Fruit fly (Drosophila melanogaster): Measurements from ENCODE around the gene Mcm7.
A peak's percentile ranks its signal among the peaks of the same experiment; 100 is the strongest.

Mcm7 gene

dm6 chr3L:8841757-8842156 is 49.6 kb upstream of the Mcm7 start (continued):
- TF ChIP-seq twi (tag; optimal IDR thresholded peaks at IDR 0.05), result peak; percentile 42
- TF ChIP-seq zf30C (GFP tag; optimal IDR thresholded peaks at IDR 0.05), result no peak
- TF ChIP-seq CG13296 (GFP tag; optimal IDR thresholded peaks at IDR 0.05), result peak; percentile 61
- peak; percentile 67 for TF ChIP-seq CG6254 (GFP tag; optimal IDR thresholded peaks at IDR 0.05)
- TF ChIP-seq tin (GFP tag; optimal IDR thresholded peaks at IDR 0.05), result peak; percentile 55
- TF ChIP-seq ab (GFP tag; optimal IDR thresholded peaks at IDR 0.05), result no peak
- no peak for TF ChIP-seq Lim3 (GFP tag; IDR thresholded peaks at IDR 0.05)
- no peak for TF ChIP-seq vnd (GFP tag; IDR thresholded peaks at IDR 0.05; ENCODE audit: partially characterized antibody)
- TF ChIP-seq CG17385 (GFP tag; optimal IDR thresholded peaks at IDR 0.05), result peak; percentile 67
- peak; percentile 57 for TF ChIP-seq CG11696 (GFP tag; IDR thresholded peaks at IDR 0.05)
- TF ChIP-seq CG11456 (GFP tag; IDR thresholded peaks at IDR 0.05), result peak; percentile 78; the same call in 1 of the 3 replicates
- TF ChIP-seq CG5245 (GFP tag; optimal IDR thresholded peaks at IDR 0.05), result peak; percentile 53
- no peak for TF ChIP-seq Sin3A (optimal IDR thresholded peaks at IDR 0.05)
- no peak for TF ChIP-seq stwl (tag; optimal IDR thresholded peaks at IDR 0.05)
- TF ChIP-seq psq (GFP tag; optimal IDR thresholded peaks at IDR 0.05), result no peak
- no peak for TF ChIP-seq ro (GFP tag; IDR thresholded peaks at IDR 0.05)
- no peak for TF ChIP-seq Doc3 (GFP tag; IDR thresholded peaks at IDR 0.05; ENCODE audit: partially characterized antibody)
- TF ChIP-seq CG12104 (GFP tag; optimal IDR thresholded peaks at IDR 0.05), result peak; percentile 1
- TF ChIP-seq Elba2 (GFP tag; optimal IDR thresholded peaks at IDR 0.05), result no peak
- peak; percentile 39 for TF ChIP-seq NC2α (GFP tag; optimal IDR thresholded peaks at IDR 0.05)
- TF ChIP-seq gsb-n (tag; optimal IDR thresholded peaks at IDR 0.05), result peak; percentile 58
- TF ChIP-seq CG14014 (GFP tag; IDR thresholded peaks at IDR 0.05), result peak; percentile 83
- peak; percentile 51; the same call in 1 of the 2 replicates for TF ChIP-seq E2f2 (GFP tag; IDR thresholded peaks at IDR 0.05)
- peak; percentile 85 for TF ChIP-seq Ptx1 (GFP tag; IDR thresholded peaks at IDR 0.05)
- TF ChIP-seq org-1 (GFP tag; optimal IDR thresholded peaks at IDR 0.05), result peak; percentile 72
- TF ChIP-seq Usf (GFP tag; optimal IDR thresholded peaks at IDR 0.05), result no peak
- TF ChIP-seq pita (GFP tag; optimal IDR thresholded peaks at IDR 0.05), result no peak
- TF ChIP-seq gfzf (GFP tag; optimal IDR thresholded peaks at IDR 0.05), result no peak
- peak; percentile 78 for TF ChIP-seq nmo (GFP tag; optimal IDR thresholded peaks at IDR 0.05)
- no peak for TF ChIP-seq toy (GFP tag; IDR thresholded peaks at IDR 0.05)
- peak; percentile 48 for TF ChIP-seq CG18764 (GFP tag; optimal IDR thresholded peaks at IDR 0.05)
- TF ChIP-seq CG4424 (GFP tag; optimal IDR thresholded peaks at IDR 0.05), result peak; percentile 80
- TF ChIP-seq CG1602 (GFP tag; optimal IDR thresholded peaks at IDR 0.05), result peak; percentile 52
- peak; percentile 52; the same call in 1 of the 2 replicates for TF ChIP-seq Oaz (GFP tag; IDR thresholded peaks at IDR 0.05)
- TF ChIP-seq CG8478 (optimal IDR thresholded peaks at IDR 0.05), result no peak
- peak; percentile 9 for TF ChIP-seq slp2 (GFP tag; optimal IDR thresholded peaks at IDR 0.05)
- no peak for TF ChIP-seq knrl (GFP tag; IDR thresholded peaks at IDR 0.05; ENCODE audit: partially characterized antibody)
- TF ChIP-seq CG8290 (GFP tag; optimal IDR thresholded peaks at IDR 0.05), result no peak
- peak in 1 of 2 experiments; percentile 68 for TF ChIP-seq CG8290 (tag; optimal IDR thresholded peaks at IDR 0.05)
- TF ChIP-seq CG18619 (GFP tag; optimal IDR thresholded peaks at IDR 0.05), result peak; percentile 66
- TF ChIP-seq corto (GFP tag; optimal IDR thresholded peaks at IDR 0.05), result no peak
- TF ChIP-seq ems (GFP tag; optimal IDR thresholded peaks at IDR 0.05), result peak; percentile 66
- TF ChIP-seq CG5180 (GFP tag; optimal IDR thresholded peaks at IDR 0.05), result no peak
- peak; percentile 39 for TF ChIP-seq trem (tag; optimal IDR thresholded peaks at IDR 0.05)
- TF ChIP-seq caup (GFP tag; optimal IDR thresholded peaks at IDR 0.05; ENCODE audit: severe bottlenecking), result peak; percentile 76
- peak; percentile 68 for TF ChIP-seq CG10267 (tag; optimal IDR thresholded peaks at IDR 0.05)
- TF ChIP-seq Mrtf (GFP tag; IDR thresholded peaks at IDR 0.05), result peak; percentile 78
- peak; percentile 62 to 69 for TF ChIP-seq Pdp1 (GFP tag; optimal IDR thresholded peaks at IDR 0.05)
- no peak for TF ChIP-seq kni (GFP tag; optimal IDR thresholded peaks at IDR 0.05)
- peak; percentile 28; the same call in 1 of the 3 replicates for TF ChIP-seq CG11093 (GFP tag; IDR thresholded peaks at IDR 0.05)
- TF ChIP-seq ind (GFP tag; optimal IDR thresholded peaks at IDR 0.05), result peak; percentile 62
- TF ChIP-seq Scr (GFP tag; IDR thresholded peaks at IDR 0.05; ENCODE audit: partially characterized antibody), result no peak
